Worm (Caenorhabditis elegans): ENCODE measurements around the gene ZK593.3.

ce11 chrIV:10896512-10896911, 19.0 kb upstream of the ZK593.3 start, which contains the start of gene srlf-13:
- TF ChIP-seq K12H6.12 (tag; optimal IDR thresholded peaks at IDR 0.05): no peak
- TF ChIP-seq F10E7.11 (tag; optimal IDR thresholded peaks at IDR 0.05): no peak
- no peak for TF ChIP-seq ceh-91 (GFP tag; IDR thresholded peaks at IDR 0.05)
